Worm (Caenorhabditis elegans): ENCODE results near the gene Y39A3CL.3.

DNA sequence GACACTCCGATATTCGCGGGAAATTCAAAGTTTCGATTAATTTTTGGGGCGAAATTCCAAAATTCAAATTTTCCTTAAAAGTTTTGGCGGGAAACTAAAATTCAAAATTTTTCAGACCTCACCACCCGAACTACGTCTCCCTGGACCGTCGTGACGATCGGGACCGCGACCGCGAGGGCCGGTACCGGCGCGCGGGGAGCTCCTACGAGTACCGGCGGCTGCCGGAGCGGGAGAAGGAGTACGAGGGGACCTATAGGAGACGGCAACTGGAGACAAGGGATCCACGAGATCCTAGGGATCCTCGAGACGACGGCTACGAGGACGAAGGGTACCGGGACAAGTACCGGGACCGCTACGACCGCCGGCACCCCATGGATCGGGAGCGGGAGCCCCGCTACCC is 26.9 kb downstream of the Y39A3CL.3 start:
- no peak for TF ChIP-seq ama-1 (optimal IDR thresholded peaks at IDR 0.05)
- TF ChIP-seq daf-12 (tag; optimal IDR thresholded peaks at IDR 0.05), result no peak
- TF ChIP-seq nhr-102 (tag; optimal IDR thresholded peaks at IDR 0.05), result no peak
- no peak for TF ChIP-seq lim-7 (GFP tag; IDR thresholded peaks at IDR 0.05)
- TF ChIP-seq zip-11 (GFP tag; IDR thresholded peaks at IDR 0.05), result no peak
- no peak for TF ChIP-seq ces-1 (GFP tag; optimal IDR thresholded peaks at IDR 0.05)
- TF ChIP-seq lin-39 (tag; optimal IDR thresholded peaks at IDR 0.05), result no peak
- no peak for TF ChIP-seq cey-2 (tag; optimal IDR thresholded peaks at IDR 0.05; ENCODE audit: borderline replicate concordance, insufficient read depth)
- TF ChIP-seq nhr-10 (tag; optimal IDR thresholded peaks at IDR 0.05), result no peak
- no peak for TF ChIP-seq unc-130 (GFP tag; optimal IDR thresholded peaks at IDR 0.05)
- no peak for TF ChIP-seq mdl-1 (tag; optimal IDR thresholded peaks at IDR 0.05)
- no peak for TF ChIP-seq ceh-82 (tag; optimal IDR thresholded peaks at IDR 0.05)

Data from whole organism, L4 larva.